Worm (Caenorhabditis elegans): Measurements from ENCODE around the gene Y48A5A.1.
A peak's percentile ranks its signal among the peaks of the same experiment; 100 is the strongest.

- TF ChIP-seq C08G9.2 (tag; optimal IDR thresholded peaks at IDR 0.05) (no peak), ama-1 (optimal IDR thresholded peaks at IDR 0.05) (no peak), unc-55 (GFP tag; optimal IDR thresholded peaks at IDR 0.05) (no peak), ceh-9 (tag; optimal IDR thresholded peaks at IDR 0.05) (no peak), nfya-1 (tag; optimal IDR thresholded peaks at IDR 0.05) (peak; percentile 7), unc-42 (tag; optimal IDR thresholded peaks at IDR 0.05) (peak; percentile 61), ceh-14 (tag; optimal IDR thresholded peaks at IDR 0.05) (peak; percentile 52), dve-1 (tag; optimal IDR thresholded peaks at IDR 0.05) (no peak)
These were observed 15.7 kb downstream of the Y48A5A.1 start, which contains the start of gene Y76B12C.6 for ce11 chrIV:1980961-1981446.
